Worm (Caenorhabditis elegans): Measurements from ENCODE around the gene ZK1058.9.

Gene ZK1058.9

ce11 chrIII:3956293-3956692 is 30.3 kb upstream of the ZK1058.9 start, which contains the start of gene F37A8.5:
Gene F37A8.5 (plus strand): TSS chrIII:3956624.
- no peak for TF ChIP-seq sptf-2 (GFP tag; optimal IDR thresholded peaks at IDR 0.05)
- TF ChIP-seq mes-4 (tag; optimal IDR thresholded peaks at IDR 0.05): no peak

- TF ChIP-seq cebp-2 (GFP tag; IDR thresholded peaks at IDR 0.05): no peak
- 0 out of 2 replicates have a peak, but pooled peaks have one; percentile 13 for TF ChIP-seq Y95B8A.8 (GFP tag; IDR thresholded peaks at IDR 0.05)
- TF ChIP-seq ama-1 (optimal IDR thresholded peaks at IDR 0.05): no peak
- TF ChIP-seq ama-1 (GFP tag; optimal IDR thresholded peaks at IDR 0.05): no peak
- peak; percentile 63; the same call in 1 of the 2 replicates for TF ChIP-seq hmg-1.2 (GFP tag; IDR thresholded peaks at IDR 0.05)
- no peak for TF ChIP-seq T26A5.8 (tag; optimal IDR thresholded peaks at IDR 0.05)
- TF ChIP-seq ztf-28 (GFP tag; IDR thresholded peaks at IDR 0.05): 0 out of 2 replicates have a peak, but pooled peaks have one; percentile 24
- no peak for TF ChIP-seq tbx-9 (tag; optimal IDR thresholded peaks at IDR 0.05; ENCODE audit: borderline replicate concordance)
- TF ChIP-seq sptf-2 (GFP tag; optimal IDR thresholded peaks at IDR 0.05): no peak
- no peak for TF ChIP-seq chd-7 (tag; optimal IDR thresholded peaks at IDR 0.05)
- no peak for TF ChIP-seq F57A8.1 (GFP tag; optimal IDR thresholded peaks at IDR 0.05)
- TF ChIP-seq snpc-1.1 (tag; optimal IDR thresholded peaks at IDR 0.05; ENCODE audit: insufficient read depth): no peak
Measured at ce11 chrIII:3955674-3956073, 29.7 kb upstream of the ZK1058.9 start.

ce11 chrIII:3954828-3955227 is 28.8 kb upstream of the ZK1058.9 start:
- TF ChIP-seq gei-17 (GFP tag; optimal IDR thresholded peaks at IDR 0.05): no peak
- no peak for TF ChIP-seq dpff-1 (tag; optimal IDR thresholded peaks at IDR 0.05)
- no peak for TF ChIP-seq F39B2.1 (GFP tag; IDR thresholded peaks at IDR 0.05)
- no peak for TF ChIP-seq him-1 (tag; optimal IDR thresholded peaks at IDR 0.05)
- no peak for TF ChIP-seq cebp-2 (GFP tag; IDR thresholded peaks at IDR 0.05)
- no peak for TF ChIP-seq tbx-9 (tag; optimal IDR thresholded peaks at IDR 0.05; ENCODE audit: borderline replicate concordance)
- no peak for TF ChIP-seq K11D2.4 (GFP tag; IDR thresholded peaks at IDR 0.05)
- no peak for TF ChIP-seq ceh-91 (GFP tag; IDR thresholded peaks at IDR 0.05)
- no peak for TF ChIP-seq egrh-3 (GFP tag; IDR thresholded peaks at IDR 0.05)
- no peak for TF ChIP-seq lir-1 (GFP tag; conservative IDR thresholded peaks at IDR 0.05)
- TF ChIP-seq madf-8 (GFP tag; conservative IDR thresholded peaks at IDR 0.05): no peak
- no peak for TF ChIP-seq tbp1 (GFP tag; optimal IDR thresholded peaks at IDR 0.05)
- TF ChIP-seq pbrm-1 (GFP tag; IDR thresholded peaks at IDR 0.05): no peak
- TF ChIP-seq B0336.3 (GFP tag; IDR thresholded peaks at IDR 0.05): no peak
- no peak for TF ChIP-seq F23B12.7 (tag; optimal IDR thresholded peaks at IDR 0.05; ENCODE audit: insufficient read depth)
- TF ChIP-seq akir-1 (GFP tag; optimal IDR thresholded peaks at IDR 0.05): no peak
- no peak for TF ChIP-seq snpc-1.1 (tag; optimal IDR thresholded peaks at IDR 0.05; ENCODE audit: insufficient read depth)
- no peak for TF ChIP-seq cebp-1 (GFP tag; IDR thresholded peaks at IDR 0.05)
- no peak for TF ChIP-seq cebp-1 (tag; optimal IDR thresholded peaks at IDR 0.05)

ce11 chrIII:3954220-3954619 is 28.2 kb upstream of the ZK1058.9 start:
- no peak for TF ChIP-seq cebp-1 (GFP tag; IDR thresholded peaks at IDR 0.05)
- TF ChIP-seq cebp-1 (tag; optimal IDR thresholded peaks at IDR 0.05): peak; percentile 36
- TF ChIP-seq C06A6.2 (GFP tag; conservative IDR thresholded peaks at IDR 0.05): 0 out of 2 replicates have a peak, but pooled peaks have one; percentile 11
- no peak for TF ChIP-seq ztf-22 (GFP tag; optimal IDR thresholded peaks at IDR 0.05)
- TF ChIP-seq ama-1 (optimal IDR thresholded peaks at IDR 0.05): peak; percentile 23
- TF ChIP-seq ama-1 (GFP tag; optimal IDR thresholded peaks at IDR 0.05): no peak
- peak; percentile 49 for TF ChIP-seq somi-1 (GFP tag; optimal IDR thresholded peaks at IDR 0.05)

- TF ChIP-seq F57A8.1 (GFP tag; optimal IDR thresholded peaks at IDR 0.05) (no peak), fkh-3 (tag; optimal IDR thresholded peaks at IDR 0.05) (no peak), attf-6 (GFP tag; IDR thresholded peaks at IDR 0.05) (no peak), ztf-6 (GFP tag; IDR thresholded peaks at IDR 0.05) (no peak), ztf-3 (GFP tag; optimal IDR thresholded peaks at IDR 0.05) (no peak), ztf-25 (GFP tag; IDR thresholded peaks at IDR 0.05) (no peak), dpl-1 (GFP tag; optimal IDR thresholded peaks at IDR 0.05) (no peak), Y79H2A.3 (GFP tag; conservative IDR thresholded peaks at IDR 0.05) (0 out of 2 replicates have a peak, but pooled peaks have one; percentile 42), unc-62 (GFP tag; optimal IDR thresholded peaks at IDR 0.05) (no peak), hmg-1.2 (GFP tag; IDR thresholded peaks at IDR 0.05) (peak; percentile 74; the same call in 1 of the 2 replicates), nhr-90 (tag; optimal IDR thresholded peaks at IDR 0.05) (no peak), lin-40 (tag; optimal IDR thresholded peaks at IDR 0.05) (no peak), B0035.1 (tag; optimal IDR thresholded peaks at IDR 0.05) (no peak), ceh-58 (GFP tag; IDR thresholded peaks at IDR 0.05) (no peak)
Measured at ce11 chrIII:3953235-3953634, 27.2 kb upstream of the ZK1058.9 start.
